Fruit fly (Drosophila melanogaster) whole organism, embryonic: ENCODE results near the gene CG13700.

Experiments
- B-H1 ChIP-seq: fragments of 200-800 bp; sonication (Bioruptor generic); IDR thresholded peaks from 3 replicates; pipeline ENCODE4 v1.3.6; 2022; ENCODE audit warnings: missing biosample characterization, missing genetic modification characterization
- CG10274 ChIP-seq: fragments of 200-800 bp; sonication (Bioruptor generic); optimal IDR thresholded peaks from 3 replicates; lab custom pipeline; 2017; ENCODE audit warnings: missing biosample characterization, mild to moderate bottlenecking, missing genetic modification characterization
- CG10321 ChIP-seq: fragments of 200-800 bp; sonication (Bioruptor generic); IDR thresholded peaks from 2 replicates; pipeline ENCODE4 v1.3.6; 2022; ENCODE audit warnings: missing biosample characterization, missing genetic modification characterization
- CG10565 ChIP-seq: fragments of 200-800 bp; sonication (Bioruptor generic); optimal IDR thresholded peaks from 3 replicates; lab custom pipeline; 2016; ENCODE audit warnings: missing biosample characterization, mild to moderate bottlenecking, missing genetic modification characterization
- CG11504 ChIP-seq: fragments of 200-800 bp; sonication (Bioruptor generic); optimal IDR thresholded peaks from 3 replicates; lab custom pipeline; 2019; ENCODE audit warnings: missing biosample characterization, mild to moderate bottlenecking, missing genetic modification characterization, moderate library complexity
- CG11560 ChIP-seq: fragments of 200-800 bp; sonication (Bioruptor generic); IDR thresholded peaks from 3 replicates; pipeline ENCODE4 v1.3.6; 2022; ENCODE audit warnings: missing biosample characterization, missing genetic modification characterization
- CG12744 ChIP-seq: fragments of 200-800 bp; sonication (Bioruptor generic); optimal IDR thresholded peaks from 2 replicates; lab custom pipeline; 2016; ENCODE audit warnings: missing biosample characterization, missing genetic modification characterization
- CG13894 ChIP-seq: fragments of 200-800 bp; sonication (Bioruptor generic); optimal IDR thresholded peaks from 3 replicates; lab custom pipeline; 2018; ENCODE audit warnings: missing biosample characterization, mild to moderate bottlenecking, missing genetic modification characterization, moderate library complexity
- CG14441 ChIP-seq: fragments of 200-800 bp; sonication (Bioruptor generic); IDR thresholded peaks from 2 replicates; pipeline ENCODE4 v1.3.6; 2022; ENCODE audit warnings: missing biosample characterization, missing genetic modification characterization
- CG15073 ChIP-seq: fragments of 200-800 bp; sonication (Bioruptor generic); optimal IDR thresholded peaks from 2 replicates; lab custom pipeline; 2016; ENCODE audit warnings: missing biosample characterization, missing genetic modification characterization
- CG1602 ChIP-seq: fragments of 200-800 bp; sonication (Bioruptor generic); optimal IDR thresholded peaks from 3 replicates; lab custom pipeline; 2016; ENCODE audit warnings: missing biosample characterization, missing genetic modification characterization
- CG17359 ChIP-seq: fragments of 200-800 bp; sonication (Bioruptor generic); optimal IDR thresholded peaks from 3 replicates; lab custom pipeline; 2018; ENCODE audit warnings: missing biosample characterization, mild to moderate bottlenecking, missing genetic modification characterization, moderate library complexity
- CG2116 ChIP-seq: fragments of 200-800 bp; sonication (Bioruptor generic); optimal IDR thresholded peaks from 3 replicates; lab custom pipeline; 2018; ENCODE audit warnings: missing biosample characterization, mild to moderate bottlenecking, missing genetic modification characterization
- CG3995 ChIP-seq: fragments of 200-800 bp; sonication (Bioruptor generic); optimal IDR thresholded peaks from 3 replicates; lab custom pipeline; 2016; ENCODE audit warnings: missing biosample characterization, missing genetic modification characterization
- CG5245 ChIP-seq: fragments of 200-800 bp; sonication (Bioruptor generic); optimal IDR thresholded peaks from 3 replicates; lab custom pipeline; 2016; ENCODE audit warnings: missing biosample characterization, missing genetic modification characterization
- CG6813 ChIP-seq: fragments of 200-800 bp; sonication (Bioruptor generic); optimal IDR thresholded peaks from 2 replicates; lab custom pipeline; 2017; ENCODE audit warnings: missing biosample characterization, missing genetic modification characterization, mild to moderate bottlenecking, moderate library complexity, missing genetic modification reagents
- CG7357 ChIP-seq: fragments of 200-800 bp; sonication (Bioruptor generic); IDR thresholded peaks from 3 replicates; pipeline ENCODE4 v1.3.6; 2022; ENCODE audit warnings: missing biosample characterization, missing genetic modification characterization
- CG7839 ChIP-seq: fragments of 200-800 bp; sonication (Bioruptor generic); optimal IDR thresholded peaks from 3 replicates; lab custom pipeline; 2018; ENCODE audit warnings: missing biosample characterization, mild to moderate bottlenecking, missing genetic modification characterization, moderate library complexity
- CG8089 ChIP-seq: fragments of 200-800 bp; sonication (Bioruptor generic); optimal IDR thresholded peaks from 3 replicates; lab custom pipeline; 2016; ENCODE audit warnings: missing biosample characterization, missing genetic modification characterization
- CG8478 ChIP-seq: fragments of >200 bp; optimal IDR thresholded peaks from 2 replicates; lab custom pipeline; 2018
- D19B ChIP-seq: fragments of 200-800 bp; sonication (Bioruptor generic); optimal IDR thresholded peaks from 2 replicates; lab custom pipeline; 2017; ENCODE audit warnings: missing biosample characterization, mild to moderate bottlenecking, missing genetic modification characterization
- Dip3 ChIP-seq: fragments of 200-800 bp; sonication (Bioruptor generic); optimal IDR thresholded peaks from 3 replicates; lab custom pipeline; 2016; ENCODE audit warnings: missing biosample characterization, missing genetic modification characterization
- E2f2 ChIP-seq: fragments of 200-800 bp; sonication (Bioruptor generic); IDR thresholded peaks from 2 replicates; pipeline ENCODE4 v1.3.6; 2022; ENCODE audit warnings: missing biosample characterization, missing genetic modification characterization
- Fer1 ChIP-seq: fragments of 200-800 bp; sonication (Bioruptor generic); optimal IDR thresholded peaks from 2 replicates; lab custom pipeline; 2017; ENCODE audit warnings: missing biosample characterization, mild to moderate bottlenecking, missing genetic modification characterization
- GATAe ChIP-seq: fragments of 200-800 bp; sonication (Bioruptor generic); conservative IDR thresholded peaks from 2 replicates; pipeline ENCODE4 v1.3.6; 2022; ENCODE audit warnings: missing biosample characterization, missing genetic modification characterization
- HHEX ChIP-seq: fragments of 200-800 bp; sonication (Bioruptor generic); optimal IDR thresholded peaks from 3 replicates; lab custom pipeline; 2017; ENCODE audit warnings: missing biosample characterization, mild to moderate bottlenecking, missing genetic modification characterization, missing genetic modification reagents
- Med ChIP-seq: fragments of 200-800 bp; sonication (Bioruptor generic); peaks from one replicate; lab custom pipeline; 2016; ENCODE audit warnings: missing biosample characterization, missing genetic modification characterization, mild to moderate bottlenecking, inconsistent platforms, moderate library complexity
- Nf-YB ChIP-seq: fragments of 200-800 bp; sonication (Bioruptor generic); optimal IDR thresholded peaks from 3 replicates; lab custom pipeline; 2019; ENCODE audit warnings: missing biosample characterization, mild to moderate bottlenecking, missing genetic modification characterization, moderate library complexity
- NfI ChIP-seq: fragments of 200-800 bp; sonication (Bioruptor generic); optimal IDR thresholded peaks from 3 replicates; lab custom pipeline; 2018; ENCODE audit warnings: missing biosample characterization, mild to moderate bottlenecking, missing genetic modification characterization, moderate library complexity
- Opbp ChIP-seq: fragments of 200-800 bp; sonication (Bioruptor generic); IDR thresholded peaks from 3 replicates; pipeline ENCODE4 v1.3.6; 2022; ENCODE audit warnings: missing biosample characterization, missing genetic modification characterization; ENCODE audit not compliant: partially characterized antibody
- Sin3A ChIP-seq: fragments of >200 bp; optimal IDR thresholded peaks from 2 replicates; lab custom pipeline; 2018
- Xrp1 ChIP-seq: fragments of 200-800 bp; sonication (Bioruptor generic); IDR thresholded peaks from 2 replicates; pipeline ENCODE4 v1.3.6; 2022; ENCODE audit warnings: missing biosample characterization, missing genetic modification characterization
- YL-1 ChIP-seq: fragments of 200-800 bp; sonication (Bioruptor generic); optimal IDR thresholded peaks from 3 replicates; lab custom pipeline; 2017; ENCODE audit warnings: missing biosample characterization, mild to moderate bottlenecking, missing genetic modification characterization
- ase ChIP-seq: fragments of 200-800 bp; sonication (Bioruptor generic); IDR thresholded peaks from 3 replicates; pipeline ENCODE4 v1.3.6; 2022; ENCODE audit warnings: missing biosample characterization, missing genetic modification characterization
- ato ChIP-seq: fragments of 200-800 bp; sonication (Bioruptor generic); IDR thresholded peaks from 2 replicates; pipeline ENCODE4 v1.3.6; 2022; ENCODE audit warnings: missing biosample characterization, missing genetic modification characterization; ENCODE audit not compliant: partially characterized antibody
- cad ChIP-seq: fragments of >200 bp; optimal IDR thresholded peaks from 2 replicates; lab custom pipeline; 2017; ENCODE audit warnings: missing biosample characterization, missing genetic modification characterization
- dysf ChIP-seq: fragments of 200-800 bp; sonication (Bioruptor generic); IDR thresholded peaks from 3 replicates; pipeline ENCODE4 v1.3.6; 2022; ENCODE audit warnings: missing biosample characterization, missing genetic modification characterization
- ewg ChIP-seq: fragments of 200-800 bp; sonication (Bioruptor generic); optimal IDR thresholded peaks from 3 replicates; lab custom pipeline; 2017; ENCODE audit warnings: mild to moderate bottlenecking, missing biosample characterization, missing genetic modification reagents, missing genetic modification characterization
- exex ChIP-seq: fragments of 200-800 bp; sonication (Bioruptor generic); optimal IDR thresholded peaks from 4 replicates; lab custom pipeline; 2018; ENCODE audit warnings: missing biosample characterization, mild to moderate bottlenecking, missing genetic modification characterization, moderate library complexity
- kah ChIP-seq: fragments of 200-800 bp; sonication (Bioruptor generic); optimal IDR thresholded peaks from 2 replicates; lab custom pipeline; 2018; ENCODE audit warnings: missing biosample characterization, mild to moderate bottlenecking, missing genetic modification characterization
- lola ChIP-seq, 3 experiments: fragments of >200 bp in 2 of 3; fragments of 200-800 bp in 1 of 3; sonication (Bioruptor generic) in 1 of 3; optimal IDR thresholded peaks; 2 replicates each; lab custom pipeline; 2017 to 2019; ENCODE audit warnings: missing biosample characterization in 3 of 3, missing genetic modification characterization in 3 of 3, mild to moderate bottlenecking in 1 of 3, moderate library complexity in 1 of 3
- mam ChIP-seq: fragments of 200-800 bp; sonication (Bioruptor generic); optimal IDR thresholded peaks from 3 replicates; lab custom pipeline; 2016; ENCODE audit warnings: missing biosample characterization, missing genetic modification characterization
- mirr ChIP-seq: fragments of 200-800 bp; sonication (Bioruptor generic); optimal IDR thresholded peaks from 3 replicates; lab custom pipeline; 2018; ENCODE audit warnings: missing biosample characterization, mild to moderate bottlenecking, missing genetic modification characterization
- nmo ChIP-seq: fragments of 200-800 bp; sonication (Bioruptor generic); optimal IDR thresholded peaks from 2 replicates; lab custom pipeline; 2018; ENCODE audit warnings: missing biosample characterization, mild to moderate bottlenecking, missing genetic modification characterization, moderate library complexity
- pfk ChIP-seq: fragments of 200-800 bp; sonication (Bioruptor generic); optimal IDR thresholded peaks from 2 replicates; lab custom pipeline; 2018; ENCODE audit warnings: missing biosample characterization, mild to moderate bottlenecking, missing genetic modification characterization, moderate library complexity
- pho ChIP-seq: fragments of 200-800 bp; sonication (Bioruptor generic); optimal IDR thresholded peaks from 2 replicates; lab custom pipeline; 2016; ENCODE audit warnings: missing biosample characterization, missing genetic modification characterization
- prd ChIP-seq, 3 experiments: fragments of >200 bp in 2 of 3; fragments of 200-800 bp in 1 of 3; sonication (Bioruptor generic) in 1 of 3; optimal IDR thresholded peaks in 2 of 3; IDR thresholded peaks in 1 of 3; 2 replicates in 2 of 3; 3 replicates in 1 of 3; pipeline versions ENCODE4 v1.3.6 to Lab custom; 2017 to 2022; ENCODE audit warnings: missing biosample characterization in 1 of 3, missing genetic modification characterization in 1 of 3
- ssp ChIP-seq: fragments of 200-800 bp; sonication (Bioruptor generic); IDR thresholded peaks from 2 replicates; pipeline ENCODE4 v1.3.6; 2022; ENCODE audit warnings: missing biosample characterization, missing genetic modification characterization
- tx ChIP-seq: fragments of 200-800 bp; sonication (Bioruptor generic); optimal IDR thresholded peaks from 2 replicates; lab custom pipeline; 2016; ENCODE audit warnings: missing biosample characterization, missing genetic modification characterization
- zen ChIP-seq: fragments of 200-800 bp; sonication (Bioruptor generic); optimal IDR thresholded peaks from 3 replicates; lab custom pipeline; 2018; ENCODE audit warnings: missing biosample characterization, mild to moderate bottlenecking, missing genetic modification characterization, moderate library complexity
- zfh2 ChIP-seq: fragments of 200-800 bp; sonication (Bioruptor generic); optimal IDR thresholded peaks from 2 replicates; lab custom pipeline; 2016; ENCODE audit warnings: missing biosample characterization, missing genetic modification characterization

CG13700 gene

DNA sequence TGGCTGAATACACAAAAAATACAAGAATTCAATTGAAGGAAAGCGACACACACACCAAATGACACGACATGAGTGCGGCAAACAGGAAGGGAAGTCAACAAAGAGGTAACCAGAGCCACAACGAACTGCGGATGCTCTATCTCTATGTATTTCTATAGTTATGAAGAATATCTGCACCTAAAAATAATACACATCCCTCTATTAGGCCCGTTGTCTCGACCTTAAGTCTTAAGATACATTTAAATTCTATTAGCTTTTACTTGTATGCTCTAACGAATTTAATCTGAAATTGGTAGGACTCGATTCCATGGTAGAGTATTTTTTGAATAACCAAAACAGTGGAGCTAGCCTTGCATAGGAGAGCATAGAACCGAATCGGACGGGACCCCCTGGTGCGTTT, 19.8 kb downstream of the CG13700 start (continued):
- TF ChIP-seq zen (tag; lab: Kevin White, UChicago) (peak; percentile 83), zfh2 (no peak), CG8089 (GFP tag; lab: Kevin White, UChicago) (peak; percentile 90), CG10565 (GFP tag; lab: Kevin White, UChicago) (peak; percentile 54), D19B (GFP tag; lab: Kevin White, UChicago) (no peak), pfk (no peak), Opbp (GFP tag; lab: Robert Waterston, UW) (no peak), CG10321 (GFP tag; lab: Robert Waterston, UW) (no peak), B-H1 (GFP tag; lab: Robert Waterston, UW) (peak; percentile 70), ssp (peak; percentile 78), CG5245 (GFP tag; lab: Kevin White, UChicago) (peak; percentile 89), CG11560 (peak; percentile 67; the same call in 2 of the 3 replicates), pho (GFP tag; lab: Kevin White, UChicago) (peak; percentile 59), NfI (GFP tag; lab: Kevin White, UChicago) (peak; percentile 78), CG2116 (GFP tag; lab: Kevin White, UChicago) (peak; percentile 56), CG11504 (peak; percentile 85), YL-1 (GFP tag; lab: Kevin White, UChicago) (peak; percentile 53), CG1602 (GFP tag; lab: Kevin White, UChicago) (peak; percentile 93), CG13894 (no peak), mam (GFP tag; lab: Kevin White, UChicago) (peak; percentile 72), Med (GFP tag; lab: Kevin White, UChicago) (peak; percentile 97), tx (GFP tag; lab: Kevin White, UChicago) (peak; percentile 78), mirr (no peak), ase (GFP tag; lab: Robert Waterston, UW) (peak; percentile 81; the same call in 2 of the 3 replicates), CG14441 (peak; percentile 57; the same call in 1 of the 2 replicates), ewg (GFP tag; lab: Kevin White, UChicago) (peak; percentile 80), E2f2 (peak; percentile 69), CG8478 (no peak), Nf-YB (GFP tag; lab: Kevin White, UChicago) (peak; percentile 80), HHEX (GFP tag; lab: Kevin White, UChicago) (peak; percentile 73), Sin3A (lab: Kevin White, UChicago) (no peak), Fer1 (GFP tag; lab: Kevin White, UChicago) (no peak), CG17359 (tag; lab: Kevin White, UChicago) (peak; percentile 79), GATAe (GFP tag; lab: Robert Waterston, UW) (no peak), Dip3 (GFP tag; lab: Kevin White, UChicago) (peak; percentile 9), cad (GFP tag; lab: Kevin White, UChicago) (no peak), CG15073 (GFP tag; lab: Kevin White, UChicago) (peak; percentile 75), CG10274 (GFP tag; lab: Kevin White, UChicago) (peak; percentile 84), ato (no peak), CG12744 (GFP tag; lab: Kevin White, UChicago) (peak; percentile 74), kah (GFP tag; lab: Kevin White, UChicago) (peak; percentile 72), prd (optimal IDR thresholded peaks at IDR 0.05; lab: Kevin White, UChicago) (no peak), prd (GFP tag; IDR thresholded peaks at IDR 0.05; lab: Robert Waterston, UW) (peak; percentile 94), CG7357 (GFP tag; lab: Robert Waterston, UW) (peak; percentile 81; the same call in 2 of the 3 replicates), exex (tag; lab: Kevin White, UChicago) (no peak), CG6813 (GFP tag; lab: Kevin White, UChicago) (peak; percentile 85), nmo (GFP tag; lab: Kevin White, UChicago) (peak; percentile 96), lola (GFP tag; optimal IDR thresholded peaks at IDR 0.05; lab: Kevin White, UChicago) (peak in 1 of 3 experiments; percentile 98), CG7839 (tag; lab: Kevin White, UChicago) (peak; percentile 92), Xrp1 (GFP tag; lab: Robert Waterston, UW) (peak; percentile 98), dysf (peak; percentile 90), CG3995 (GFP tag; lab: Kevin White, UChicago) (no peak)
